Fruit fly (Drosophila melanogaster) whole organism, embryonic: ENCODE data around the gene Dpy-30L1.
A peak's percentile ranks its signal among the peaks of the same experiment; 100 is the strongest.

Experiments
- Adf1 ChIP-seq: fragments of 200-800 bp; sonication (Bioruptor generic); IDR thresholded peaks from 2 replicates; pipeline ENCODE4 v1.3.6; 2022; ENCODE audit warnings: missing biosample characterization, missing genetic modification characterization
- Blimp-1 ChIP-seq: fragments of 200-800 bp; sonication (Bioruptor generic); optimal IDR thresholded peaks from 3 replicates; lab custom pipeline; 2018; ENCODE audit warnings: missing biosample characterization, missing genetic modification characterization, mild to moderate bottlenecking, moderate library complexity, missing genetic modification reagents
- CG1024 ChIP-seq: fragments of 200-800 bp; sonication (Bioruptor generic); IDR thresholded peaks from 2 replicates; pipeline ENCODE4 v1.3.6; 2022; ENCODE audit warnings: missing biosample characterization, missing genetic modification characterization
- CG10274 ChIP-seq: fragments of 200-800 bp; sonication (Bioruptor generic); optimal IDR thresholded peaks from 3 replicates; lab custom pipeline; 2017; ENCODE audit warnings: missing biosample characterization, mild to moderate bottlenecking, missing genetic modification characterization
- CG10462 ChIP-seq: fragments of 200-800 bp; sonication (Bioruptor generic); optimal IDR thresholded peaks from 2 replicates; lab custom pipeline; 2016; ENCODE audit warnings: missing biosample characterization, missing genetic modification characterization
- CG10565 ChIP-seq: fragments of 200-800 bp; sonication (Bioruptor generic); optimal IDR thresholded peaks from 3 replicates; lab custom pipeline; 2016; ENCODE audit warnings: missing biosample characterization, mild to moderate bottlenecking, missing genetic modification characterization
- CG12071 ChIP-seq: fragments of 200-800 bp; sonication (Bioruptor generic); optimal IDR thresholded peaks from 3 replicates; lab custom pipeline; 2018; ENCODE audit warnings: missing biosample characterization, mild to moderate bottlenecking, missing genetic modification characterization
- CG12219 ChIP-seq: fragments of 200-800 bp; sonication (Bioruptor generic); optimal IDR thresholded peaks from 3 replicates; lab custom pipeline; 2018; ENCODE audit warnings: missing biosample characterization, mild to moderate bottlenecking, missing genetic modification characterization
- CG14050 ChIP-seq: fragments of 200-800 bp; sonication (Bioruptor generic); IDR thresholded peaks from 3 replicates; pipeline ENCODE4 v1.3.6; 2022; ENCODE audit warnings: missing biosample characterization, missing genetic modification characterization
- CG15073 ChIP-seq: fragments of 200-800 bp; sonication (Bioruptor generic); optimal IDR thresholded peaks from 2 replicates; lab custom pipeline; 2016; ENCODE audit warnings: missing biosample characterization, missing genetic modification characterization
- CG17802 ChIP-seq: fragments of 200-800 bp; sonication (Bioruptor generic); optimal IDR thresholded peaks from 2 replicates; lab custom pipeline; 2018; ENCODE audit warnings: missing biosample characterization, mild to moderate bottlenecking, missing genetic modification characterization, moderate library complexity
- CG18011 ChIP-seq: fragments of 200-800 bp; sonication (Bioruptor generic); optimal IDR thresholded peaks from 2 replicates; lab custom pipeline; 2017; ENCODE audit warnings: missing biosample characterization, missing genetic modification characterization, mild to moderate bottlenecking, moderate library complexity, missing genotype
- CG3065 ChIP-seq: fragments of 200-800 bp; sonication (Bioruptor generic); optimal IDR thresholded peaks from 2 replicates; lab custom pipeline; 2016; ENCODE audit warnings: missing biosample characterization, missing genetic modification characterization
- CG3407 ChIP-seq: fragments of 200-800 bp; sonication (Bioruptor generic); optimal IDR thresholded peaks from 2 replicates; lab custom pipeline; 2018; ENCODE audit warnings: missing biosample characterization, mild to moderate bottlenecking, missing genetic modification characterization
- CG34422 ChIP-seq: fragments of 200-800 bp; sonication (Bioruptor generic); IDR thresholded peaks from 3 replicates; pipeline ENCODE4 v1.3.6; 2022; ENCODE audit warnings: missing biosample characterization, missing genetic modification characterization
- CG3847 ChIP-seq: fragments of 200-800 bp; sonication (Bioruptor generic); IDR thresholded peaks from 2 replicates; pipeline ENCODE4 v1.3.6; 2022; ENCODE audit warnings: missing biosample characterization, missing genetic modification characterization
- CG4617 ChIP-seq: fragments of 200-800 bp; sonication (Bioruptor generic); optimal IDR thresholded peaks from 3 replicates; lab custom pipeline; 2016; ENCODE audit warnings: missing biosample characterization, missing genetic modification characterization, borderline replicate concordance
- CG4820 ChIP-seq: fragments of 200-800 bp; sonication (Bioruptor generic); optimal IDR thresholded peaks from 3 replicates; lab custom pipeline; 2016; ENCODE audit warnings: missing biosample characterization, missing genetic modification characterization
- CG6683 ChIP-seq: fragments of 200-800 bp; sonication (Bioruptor generic); optimal IDR thresholded peaks from 2 replicates; lab custom pipeline; 2017; ENCODE audit warnings: missing biosample characterization, mild to moderate bottlenecking, missing genetic modification characterization, missing genetic modification reagents
- CG6689 ChIP-seq: fragments of 200-800 bp; sonication (Bioruptor generic); IDR thresholded peaks from 2 replicates; pipeline ENCODE4 v1.3.6; 2022; ENCODE audit warnings: missing biosample characterization, missing genetic modification characterization
- CG7556 ChIP-seq: fragments of 200-800 bp; sonication (Bioruptor generic); optimal IDR thresholded peaks from 2 replicates; lab custom pipeline; 2017; ENCODE audit warnings: missing biosample characterization, mild to moderate bottlenecking, missing genetic modification characterization
- CG9876 ChIP-seq: fragments of 200-800 bp; sonication (Bioruptor generic); optimal IDR thresholded peaks from 2 replicates; lab custom pipeline; 2016; ENCODE audit warnings: missing biosample characterization, missing genetic modification characterization
- D19B ChIP-seq: fragments of 200-800 bp; sonication (Bioruptor generic); optimal IDR thresholded peaks from 2 replicates; lab custom pipeline; 2017; ENCODE audit warnings: missing biosample characterization, mild to moderate bottlenecking, missing genetic modification characterization
- Dp ChIP-seq: fragments of 200-800 bp; sonication (Bioruptor generic); optimal IDR thresholded peaks from 2 replicates; lab custom pipeline; 2018; ENCODE audit warnings: missing biosample characterization, mild to moderate bottlenecking, missing genetic modification characterization, moderate library complexity
- Drgx ChIP-seq: fragments of 200-800 bp; sonication (Bioruptor generic); IDR thresholded peaks from 2 replicates; pipeline ENCODE4 v1.3.6; 2022; ENCODE audit warnings: missing biosample characterization, missing genetic modification characterization
- GATAe ChIP-seq: fragments of 200-800 bp; sonication (Bioruptor generic); conservative IDR thresholded peaks from 2 replicates; pipeline ENCODE4 v1.3.6; 2022; ENCODE audit warnings: missing biosample characterization, missing genetic modification characterization
- Gsc ChIP-seq: fragments of 200-800 bp; sonication (Bioruptor generic); IDR thresholded peaks from 2 replicates; pipeline ENCODE4 v1.3.6; 2022; ENCODE audit warnings: missing biosample characterization, missing genetic modification characterization
- Kr ChIP-seq: fragments of 200-800 bp; sonication (Bioruptor generic); optimal IDR thresholded peaks from 2 replicates; lab custom pipeline; 2017; ENCODE audit warnings: missing biosample characterization, mild to moderate bottlenecking, missing genetic modification characterization
- NC2α ChIP-seq: fragments of 200-800 bp; sonication (Bioruptor generic); optimal IDR thresholded peaks from 2 replicates; lab custom pipeline; 2016; ENCODE audit warnings: missing biosample characterization, missing genetic modification characterization
- Nf-YA ChIP-seq: fragments of 200-800 bp; sonication (Bioruptor generic); IDR thresholded peaks from 2 replicates; pipeline ENCODE4 v1.3.6; 2022; ENCODE audit warnings: missing biosample characterization, missing genetic modification characterization
- Sry-β ChIP-seq: fragments of 200-800 bp; sonication (Bioruptor generic); optimal IDR thresholded peaks from 2 replicates; lab custom pipeline; 2018; ENCODE audit warnings: missing biosample characterization, mild to moderate bottlenecking, missing genetic modification characterization, moderate library complexity
- Ssrp ChIP-seq: fragments of 200-800 bp; sonication (Bioruptor generic); optimal IDR thresholded peaks from 2 replicates; lab custom pipeline; 2018; ENCODE audit warnings: missing biosample characterization, mild to moderate bottlenecking, missing genetic modification characterization, moderate library complexity
- Taf1 ChIP-seq: fragments of 200-800 bp; sonication (Bioruptor generic); IDR thresholded peaks from 2 replicates; pipeline ENCODE4 v1.3.6; 2022; ENCODE audit warnings: missing biosample characterization, missing genetic modification characterization
- ato ChIP-seq: fragments of 200-800 bp; sonication (Bioruptor generic); IDR thresholded peaks from 2 replicates; pipeline ENCODE4 v1.3.6; 2022; ENCODE audit warnings: missing biosample characterization, missing genetic modification characterization; ENCODE audit not compliant: partially characterized antibody
- bowl ChIP-seq: fragments of 200-800 bp; sonication (Bioruptor generic); IDR thresholded peaks from 2 replicates; pipeline ENCODE4 v1.3.6; 2022; ENCODE audit warnings: missing biosample characterization, missing genetic modification characterization
- br ChIP-seq: fragments of >200 bp; optimal IDR thresholded peaks from 2 replicates; lab custom pipeline; 2017
- en ChIP-seq: fragments of 200-800 bp; sonication (Bioruptor generic); optimal IDR thresholded peaks from 2 replicates; lab custom pipeline; 2016; ENCODE audit warnings: missing biosample characterization, missing genetic modification characterization
- gcm ChIP-seq: fragments of 200-800 bp; sonication (Bioruptor generic); optimal IDR thresholded peaks from 2 replicates; lab custom pipeline; 2019; ENCODE audit warnings: missing biosample characterization, mild to moderate bottlenecking, missing genetic modification characterization, moderate library complexity
- gcm2 ChIP-seq: fragments of 200-800 bp; sonication (Bioruptor generic); optimal IDR thresholded peaks from 2 replicates; lab custom pipeline; 2016; ENCODE audit warnings: missing biosample characterization, missing genetic modification characterization
- gfzf ChIP-seq: fragments of 200-800 bp; sonication (Bioruptor generic); optimal IDR thresholded peaks from 2 replicates; lab custom pipeline; 2016; ENCODE audit warnings: missing biosample characterization, mild to moderate bottlenecking, missing genetic modification characterization, moderate library complexity
- grau ChIP-seq: fragments of 200-800 bp; optimal IDR thresholded peaks from 3 replicates; lab custom pipeline; 2019; ENCODE audit warnings: missing biosample characterization, mild to moderate bottlenecking, missing genetic modification characterization, moderate library complexity
- org-1 ChIP-seq: fragments of 200-800 bp; sonication (Bioruptor generic); optimal IDR thresholded peaks from 2 replicates; lab custom pipeline; 2017; ENCODE audit warnings: missing biosample characterization, missing genetic modification characterization
- peb ChIP-seq: fragments of 200-800 bp; sonication (Bioruptor generic); IDR thresholded peaks from 2 replicates; pipeline ENCODE4 v1.3.6; 2022; ENCODE audit warnings: missing biosample characterization, missing genetic modification characterization
- ranshi ChIP-seq: fragments of 200-800 bp; sonication (Bioruptor generic); IDR thresholded peaks from 2 replicates; pipeline ENCODE4 v1.3.6; 2022; ENCODE audit warnings: missing biosample characterization, missing genetic modification characterization
- sd ChIP-seq: fragments of 200-800 bp; sonication (Bioruptor generic); optimal IDR thresholded peaks from 3 replicates; lab custom pipeline; 2018; ENCODE audit warnings: missing biosample characterization, mild to moderate bottlenecking, missing genetic modification characterization, moderate library complexity
- sug ChIP-seq: fragments of 200-800 bp; optimal IDR thresholded peaks from 2 replicates; lab custom pipeline; 2019; ENCODE audit warnings: missing biosample characterization, mild to moderate bottlenecking, missing genetic modification characterization, moderate library complexity
- tna ChIP-seq: fragments of 200-800 bp; sonication (Bioruptor generic); IDR thresholded peaks from 2 replicates; pipeline ENCODE4 v1.3.6; 2022; ENCODE audit warnings: missing biosample characterization, missing genetic modification characterization; ENCODE audit not compliant: partially characterized antibody
- unc-4 ChIP-seq: fragments of 200-800 bp; sonication (Bioruptor generic); IDR thresholded peaks from 2 replicates; pipeline ENCODE4 v1.3.6; 2022; ENCODE audit warnings: missing biosample characterization, missing genetic modification characterization; ENCODE audit not compliant: partially characterized antibody
- zen2 ChIP-seq: fragments of 200-800 bp; sonication (Bioruptor generic); IDR thresholded peaks from 3 replicates; pipeline ENCODE4 v1.3.6; 2022; ENCODE audit warnings: missing biosample characterization, missing genetic modification characterization; ENCODE audit not compliant: partially characterized antibody

Gene Dpy-30L1

dm6 chr2L:10736993-10737756, 4.7 kb downstream of the Dpy-30L1 start, which contains the start of the genes Vha16-5 and CG12299:
Gene Vha16-5, minus strand, starts transcription at chr2L:10737043.
Gene CG12299, plus strand, starts transcription at chr2L:10737345.
- TF ChIP-seq Drgx (GFP tag; lab: Robert Waterston, UW) (peak; percentile 68), CG18011 (GFP tag; lab: Kevin White, UChicago) (peak; percentile 83), CG10462 (peak; percentile 70), CG3847 (peak; percentile 90), CG7556 (GFP tag; lab: Kevin White, UChicago) (peak; percentile 51), Blimp-1 (GFP tag; lab: Kevin White, UChicago) (peak; percentile 84), bowl (GFP tag; lab: Robert Waterston, UW) (peak; percentile 82), gfzf (GFP tag; lab: Kevin White, UChicago) (peak; percentile 30), sug (tag; lab: Kevin White, UChicago) (no peak), Kr (no peak), CG12219 (GFP tag; lab: Kevin White, UChicago) (no peak), GATAe (GFP tag; lab: Robert Waterston, UW) (no peak; the same call in 1 of the 2 replicates), zen2 (GFP tag; lab: Robert Waterston, UW) (peak; percentile 57; the same call in 1 of the 3 replicates), unc-4 (peak; percentile 69), CG14050 (GFP tag; lab: Robert Waterston, UW) (peak; percentile 87), CG6683 (GFP tag; lab: Kevin White, UChicago) (peak; percentile 21), CG3065 (peak; percentile 52), CG9876 (GFP tag; lab: Kevin White, UChicago) (peak; percentile 92), CG10274 (GFP tag; lab: Kevin White, UChicago) (no peak), grau (tag; lab: Kevin White, UChicago) (peak; percentile 68), CG12071 (no peak), peb (GFP tag; lab: Robert Waterston, UW) (peak; percentile 82), Nf-YA (GFP tag; lab: Robert Waterston, UW) (peak; percentile 74; the same call in 1 of the 2 replicates), D19B (GFP tag; lab: Kevin White, UChicago) (no peak), CG15073 (GFP tag; lab: Kevin White, UChicago) (no peak), ranshi (GFP tag; lab: Robert Waterston, UW) (peak; percentile 82), NC2α (GFP tag; lab: Kevin White, UChicago) (peak; percentile 14), Adf1 (GFP tag; lab: Robert Waterston, UW) (peak; percentile 72), en (GFP tag; lab: Kevin White, UChicago) (peak; percentile 65), Ssrp (peak; percentile 80), CG10565 (GFP tag; lab: Kevin White, UChicago) (no peak), CG17802 (peak; percentile 70), CG34422 (GFP tag; lab: Robert Waterston, UW) (peak; percentile 94), CG4617 (peak; percentile 78), Dp (peak; percentile 92), CG4820 (GFP tag; lab: Kevin White, UChicago) (peak; percentile 82), sd (tag; lab: Kevin White, UChicago) (no peak), Gsc (0 out of 2 replicates have a peak, but pooled peaks have one; percentile 39), br (lab: Kevin White, UChicago) (no peak), org-1 (peak; percentile 16), gcm (GFP tag; lab: Kevin White, UChicago) (no peak), Sry-β (no peak), ato (GFP tag; lab: Robert Waterston, UW) (peak; percentile 92), CG3407 (GFP tag; lab: Kevin White, UChicago) (peak; percentile 47), Taf1 (GFP tag; lab: Robert Waterston, UW) (peak; percentile 55), CG1024 (peak; percentile 88), tna (GFP tag; lab: Robert Waterston, UW) (peak; percentile 84), CG6689 (GFP tag; lab: Robert Waterston, UW) (peak; percentile 78), gcm2 (GFP tag; lab: Kevin White, UChicago) (peak; percentile 68)
